Worm (Caenorhabditis elegans) whole organism, L2 larva: ENCODE measurements around the gene nhr-80.

Experiments used
- C34F6.9 ChIP-seq: fragments of 150-350 bp; optimal IDR thresholded peaks from 2 replicates; lab custom pipeline; 2014; ENCODE audit warnings: missing biosample characterization, missing genetic modification characterization
- F13H6.1 ChIP-seq: sonication (generic microtip); optimal IDR thresholded peaks from 2 replicates; lab custom pipeline; 2016; ENCODE audit warnings: missing genetic modification characterization, missing compliant biosample characterization
- R02D3.7 ChIP-seq: fragments of 150-350 bp; optimal IDR thresholded peaks from 2 replicates; lab custom pipeline; 2014; ENCODE audit warnings: missing biosample characterization, missing genetic modification characterization
- Y55F3AM.14 ChIP-seq: fragments of 200-800 bp; sonication (Bioruptor generic); optimal IDR thresholded peaks from 2 replicates; lab custom pipeline; 2018; ENCODE audit warnings: mild to moderate bottlenecking, missing genetic modification characterization, missing compliant biosample characterization
- ZK546.5 ChIP-seq: sonication (generic microtip); optimal IDR thresholded peaks from 2 replicates; lab custom pipeline; 2017; ENCODE audit warnings: missing biosample characterization, missing genetic modification characterization
- aly-2 ChIP-seq: fragments of 150-350 bp; optimal IDR thresholded peaks from 2 replicates; lab custom pipeline; 2014; ENCODE audit warnings: missing biosample characterization, missing genetic modification characterization
- ama-1 ChIP-seq: fragments of 150-350 bp; optimal IDR thresholded peaks from 2 replicates; lab custom pipeline; 2018; ENCODE audit warnings: inconsistent platforms
- blmp-1 ChIP-seq: sonication (generic microtip); optimal IDR thresholded peaks from 2 replicates; lab custom pipeline; 2017; ENCODE audit warnings: missing genetic modification characterization, mild to moderate bottlenecking, missing compliant biosample characterization, antibody characterized with exemption, moderate library complexity; ENCODE audit not compliant: insufficient read depth
- ceh-82 ChIP-seq: fragments of 150-350 bp; optimal IDR thresholded peaks from 2 replicates; lab custom pipeline; 2014; ENCODE audit warnings: missing biosample characterization, missing genetic modification characterization
- dmd-4 ChIP-seq: sonication (generic microtip); optimal IDR thresholded peaks from 2 replicates; lab custom pipeline; 2017; ENCODE audit warnings: missing biosample characterization, missing genetic modification characterization
- egl-27 ChIP-seq: sonication (generic microtip); optimal IDR thresholded peaks from 3 replicates; lab custom pipeline; 2017; ENCODE audit warnings: missing biosample characterization, missing genetic modification reagents, missing genetic modification characterization
- elt-1 ChIP-seq: fragments of 150-350 bp; optimal IDR thresholded peaks from 2 replicates; lab custom pipeline; 2014; ENCODE audit warnings: missing biosample characterization, missing genetic modification characterization
- elt-3 ChIP-seq: sonication (generic microtip); optimal IDR thresholded peaks from 2 replicates; lab custom pipeline; 2017; ENCODE audit warnings: missing biosample characterization, missing genetic modification characterization
- fos-1 ChIP-seq: fragments of 150-350 bp; optimal IDR thresholded peaks from 2 replicates; lab custom pipeline; 2014; ENCODE audit warnings: missing biosample characterization, missing genetic modification characterization
- gmeb-1 ChIP-seq: fragments of 150-350 bp; optimal IDR thresholded peaks from 2 replicates; lab custom pipeline; 2014; ENCODE audit warnings: missing biosample characterization, missing genetic modification characterization
- lin-13 ChIP-seq: fragments of 150-350 bp; optimal IDR thresholded peaks from 2 replicates; lab custom pipeline; 2014; ENCODE audit warnings: missing biosample characterization, missing genetic modification reagents, missing genetic modification characterization
- lin-39 ChIP-seq: fragments of 150-350 bp; optimal IDR thresholded peaks from 2 replicates; lab custom pipeline; 2014; ENCODE audit warnings: missing biosample characterization, missing genetic modification reagents, missing genetic modification characterization
- mab-5 ChIP-seq: fragments of 150-350 bp; optimal IDR thresholded peaks from 2 replicates; lab custom pipeline; 2014; ENCODE audit warnings: missing biosample characterization, missing genetic modification characterization
- mbf-1 ChIP-seq: sonication (generic microtip); optimal IDR thresholded peaks from 2 replicates; lab custom pipeline; 2017; ENCODE audit warnings: missing biosample characterization, missing genetic modification characterization
- nhr-10 ChIP-seq: sonication (generic microtip); optimal IDR thresholded peaks from 2 replicates; lab custom pipeline; 2017; ENCODE audit warnings: missing biosample characterization, missing genetic modification characterization
- nhr-12 ChIP-seq: fragments of 150-350 bp; optimal IDR thresholded peaks from 2 replicates; lab custom pipeline; 2014; ENCODE audit warnings: missing biosample characterization, missing genetic modification characterization
- nhr-129 ChIP-seq: fragments of 150-350 bp; optimal IDR thresholded peaks from 2 replicates; lab custom pipeline; 2014; ENCODE audit warnings: missing biosample characterization, missing genetic modification characterization
- nhr-23 ChIP-seq: fragments of 150-350 bp; optimal IDR thresholded peaks from 2 replicates; lab custom pipeline; 2014; ENCODE audit warnings: missing biosample characterization, missing genetic modification reagents, missing genetic modification characterization
- nhr-237 ChIP-seq: fragments of 150-350 bp; optimal IDR thresholded peaks from 2 replicates; lab custom pipeline; 2014; ENCODE audit warnings: missing biosample characterization, missing genetic modification characterization
- nhr-25 ChIP-seq: fragments of 150-350 bp; sonication (generic microtip); optimal IDR thresholded peaks from 3 replicates; lab custom pipeline; 2014; ENCODE audit warnings: missing biosample characterization, missing genetic modification characterization
- nhr-77 ChIP-seq: fragments of 150-350 bp; optimal IDR thresholded peaks from 2 replicates; lab custom pipeline; 2014; ENCODE audit warnings: missing biosample characterization, missing genetic modification characterization
- peb-1 ChIP-seq: fragments of 150-350 bp; optimal IDR thresholded peaks from 2 replicates; lab custom pipeline; 2014; ENCODE audit warnings: missing biosample characterization, missing genetic modification characterization
- sem-4 ChIP-seq: fragments of 150-350 bp; optimal IDR thresholded peaks from 2 replicates; lab custom pipeline; 2014; ENCODE audit warnings: missing biosample characterization, missing genetic modification reagents, missing genetic modification characterization
- skn-1 ChIP-seq: sonication (generic microtip); optimal IDR thresholded peaks from 2 replicates; lab custom pipeline; 2017; ENCODE audit warnings: missing biosample characterization, missing genetic modification characterization
- sma-3 ChIP-seq: sonication (generic microtip); optimal IDR thresholded peaks from 2 replicates; lab custom pipeline; 2016; ENCODE audit warnings: missing genetic modification reagents, missing genetic modification characterization, missing compliant biosample characterization
- sma-9 ChIP-seq, 2 experiments: fragments of 150-350 bp in 1 of 2; sonication (generic microtip) in 1 of 2; optimal IDR thresholded peaks; 2 replicates each; lab custom pipeline; 2014 to 2016; ENCODE audit warnings: missing genetic modification characterization in 2 of 2, mild to moderate bottlenecking in 1 of 2, missing biosample characterization in 1 of 2, missing compliant biosample characterization in 1 of 2, missing genetic modification reagents in 1 of 2, moderate library complexity in 1 of 2
- snpc-4 ChIP-seq: fragments of 150-350 bp; optimal IDR thresholded peaks from 2 replicates; lab custom pipeline; 2014; ENCODE audit warnings: missing biosample characterization, missing genetic modification characterization
- unc-55 ChIP-seq: fragments of 150-350 bp; sonication (generic microtip); optimal IDR thresholded peaks from 3 replicates; lab custom pipeline; 2014; ENCODE audit warnings: missing biosample characterization, missing genetic modification reagents, missing genetic modification characterization
- unc-62 ChIP-seq: fragments of 150-350 bp; optimal IDR thresholded peaks from 2 replicates; lab custom pipeline; 2014; ENCODE audit warnings: missing biosample characterization, missing genetic modification reagents, missing genetic modification characterization
- zag-1 ChIP-seq: fragments of 150-350 bp; optimal IDR thresholded peaks from 2 replicates; lab custom pipeline; 2014; ENCODE audit warnings: missing biosample characterization, missing genetic modification characterization
- ztf-1 ChIP-seq: fragments of 200-800 bp; sonication (Bioruptor generic); conservative IDR thresholded peaks from 2 replicates; pipeline ENCODE4 v1.3.6; 2022; ENCODE audit warnings: missing genetic modification characterization, missing compliant biosample characterization
- ztf-11 ChIP-seq: sonication (generic microtip); optimal IDR thresholded peaks from 2 replicates; lab custom pipeline; 2017; ENCODE audit warnings: missing biosample characterization, missing genetic modification characterization
- ztf-4 ChIP-seq: fragments of 150-350 bp; optimal IDR thresholded peaks from 2 replicates; lab custom pipeline; 2014; ENCODE audit warnings: missing biosample characterization, missing genetic modification characterization

The nhr-80 gene

ce11 chrIII:62383-62873 is 47.8 kb upstream of the nhr-80 start (continued):
- peak; percentile 48 for TF ChIP-seq nhr-25 (tag; lab: Kevin White, UChicago)
- no peak for TF ChIP-seq nhr-10 (tag; lab: Kevin White, UChicago)
- no peak for TF ChIP-seq nhr-77
- no peak for TF ChIP-seq peb-1 (tag; lab: Kevin White, UChicago)
- peak; percentile 65 for TF ChIP-seq sem-4
- peak; percentile 6 for TF ChIP-seq sma-3 (GFP tag; lab: Kevin White, UChicago)
- TF ChIP-seq ztf-4: peak; percentile 85
- TF ChIP-seq mbf-1: no peak
- peak; percentile 45 for TF ChIP-seq sma-9 (GFP tag; optimal IDR thresholded peaks at IDR 0.05; lab: Kevin White, UChicago)
- no peak for TF ChIP-seq sma-9 (tag; optimal IDR thresholded peaks at IDR 0.05; lab: Kevin White, UChicago)
- no peak for TF ChIP-seq gmeb-1
- peak; percentile 14 for TF ChIP-seq ama-1
- TF ChIP-seq skn-1 (tag; lab: Kevin White, UChicago): no peak

- TF ChIP-seq ztf-4 (no peak), lin-13 (GFP tag; lab: Kevin White, UChicago) (no peak), ztf-11 (no peak), nhr-129 (tag; lab: Kevin White, UChicago) (no peak), Y55F3AM.14 (GFP tag; lab: Kevin White, UChicago) (no peak), mbf-1 (no peak), fos-1 (no peak), unc-62 (GFP tag; lab: Kevin White, UChicago) (no peak), F13H6.1 (tag; lab: Kevin White, UChicago) (no peak), nhr-237 (tag; lab: Kevin White, UChicago) (no peak), elt-3 (no peak), nhr-10 (tag; lab: Kevin White, UChicago) (no peak), dmd-4 (no peak), nhr-23 (tag; lab: Kevin White, UChicago) (no peak), snpc-4 (no peak), unc-55 (GFP tag; lab: Kevin White, UChicago) (no peak)
- TF ChIP-seq, all 48 proteins: peak for 0
These were observed 46.4 kb upstream of the nhr-80 start, which contains the start of gene btb-5 for ce11 chrIII:61045-61444. Gene btb-5, minus strand, starts transcription at chrIII:61145.

- no peak for TF ChIP-seq skn-1 (tag; lab: Kevin White, UChicago)
- TF ChIP-seq sma-9 (GFP tag; optimal IDR thresholded peaks at IDR 0.05; lab: Kevin White, UChicago): no peak
- no peak for TF ChIP-seq sma-9 (tag; optimal IDR thresholded peaks at IDR 0.05; lab: Kevin White, UChicago)
- TF ChIP-seq fos-1: no peak
- TF ChIP-seq elt-3: no peak
- TF ChIP-seq ztf-1: no peak
- no peak for TF ChIP-seq C34F6.9 (tag; lab: Kevin White, UChicago)
- no peak for TF ChIP-seq lin-39
- no peak for TF ChIP-seq sem-4
- no peak for TF ChIP-seq zag-1 (tag; lab: Kevin White, UChicago)
- no peak for TF ChIP-seq nhr-77
- no peak for TF ChIP-seq nhr-237 (tag; lab: Kevin White, UChicago)
- no peak for TF ChIP-seq dmd-4
- no peak for TF ChIP-seq nhr-10 (tag; lab: Kevin White, UChicago)
- no peak for TF ChIP-seq aly-2 (tag; lab: Kevin White, UChicago)
- no peak for TF ChIP-seq R02D3.7
- TF ChIP-seq egl-27 (tag; lab: Kevin White, UChicago): no peak
- TF ChIP-seq blmp-1 (tag; lab: Kevin White, UChicago): no peak
- no peak for TF ChIP-seq nhr-12 (tag; lab: Kevin White, UChicago)
- no peak for TF ChIP-seq ceh-82
These were observed 39.0 kb upstream of the nhr-80 start for ce11 chrIII:53696-54095.

- TF ChIP-seq gmeb-1 (no peak), blmp-1 (tag; lab: Kevin White, UChicago) (no peak), nhr-23 (tag; lab: Kevin White, UChicago) (no peak), ztf-4 (no peak), snpc-4 (no peak), ZK546.5 (tag; lab: Kevin White, UChicago) (no peak), aly-2 (tag; lab: Kevin White, UChicago) (no peak), ztf-1 (no peak), R02D3.7 (no peak), ceh-82 (no peak), mbf-1 (no peak), mab-5 (tag; lab: Kevin White, UChicago) (no peak), elt-1 (no peak), zag-1 (tag; lab: Kevin White, UChicago) (no peak), nhr-25 (tag; lab: Kevin White, UChicago) (no peak)
These were observed 37.0 kb upstream of the nhr-80 start for ce11 chrIII:51622-52021.
